Worm (Caenorhabditis elegans): Measurements from ENCODE around the gene srv-31.

The srv-31 gene

ce11 chrIV:6266499-6266898 is 5.3 kb downstream of the srv-31 start, which contains the start of gene srv-29:
Gene srv-29 (minus strand): TSS chrIV:6266599.
- no peak for TF ChIP-seq unc-130 (tag; optimal IDR thresholded peaks at IDR 0.05)
- no peak for TF ChIP-seq nhr-19 (GFP tag; conservative IDR thresholded peaks at IDR 0.05)
- no peak for TF ChIP-seq C16A3.4 (tag; optimal IDR thresholded peaks at IDR 0.05)
- no peak for TF ChIP-seq blmp-1 (tag; optimal IDR thresholded peaks at IDR 0.05)
- no peak for TF ChIP-seq ceh-8 (GFP tag; optimal IDR thresholded peaks at IDR 0.05)
- TF ChIP-seq nhr-11 (tag; optimal IDR thresholded peaks at IDR 0.05): no peak
- TF ChIP-seq fkh-8 (tag; optimal IDR thresholded peaks at IDR 0.05): no peak
- TF ChIP-seq hlh-17 (GFP tag; optimal IDR thresholded peaks at IDR 0.05; ENCODE audit: borderline replicate concordance): no peak
- TF ChIP-seq ama-1 (optimal IDR thresholded peaks at IDR 0.05): no peak
- TF ChIP-seq ceh-82 (tag; optimal IDR thresholded peaks at IDR 0.05): no peak
- no peak for TF ChIP-seq jun-1 (tag; optimal IDR thresholded peaks at IDR 0.05)
- TF ChIP-seq ceh-88 (GFP tag; IDR thresholded peaks at IDR 0.05): no peak
- no peak for TF ChIP-seq nhr-12 (tag; optimal IDR thresholded peaks at IDR 0.05)
- TF ChIP-seq lin-13 (GFP tag; optimal IDR thresholded peaks at IDR 0.05): no peak
- TF ChIP-seq sup-37 (GFP tag; optimal IDR thresholded peaks at IDR 0.05): no peak
- no peak for TF ChIP-seq skn-1 (tag; optimal IDR thresholded peaks at IDR 0.05)
- no peak for TF ChIP-seq irx-1 (tag; optimal IDR thresholded peaks at IDR 0.05)
- TF ChIP-seq dsc-1 (tag; optimal IDR thresholded peaks at IDR 0.05): no peak

ce11 chrIV:6263244-6263643 is 8.6 kb downstream of the srv-31 start, which contains the start of gene srv-28:
Gene srv-28 (minus strand): TSS chrIV:6263344.
- TF ChIP-seq efl-1 (optimal IDR thresholded peaks at IDR 0.05) (no peak), efl-1 (GFP tag; optimal IDR thresholded peaks at IDR 0.05 in 1 of 2) (peak in 1 of 2 experiments; percentile 2), mep-1 (tag; optimal IDR thresholded peaks at IDR 0.05) (no peak)

ce11 chrIV:6259732-6260131 is 12.1 kb downstream of the srv-31 start, which contains the start of gene nlp-16:
Gene nlp-16 (minus strand): TSS chrIV:6259832.
- TF ChIP-seq lin-15B (tag; optimal IDR thresholded peaks at IDR 0.05) (no peak), ets-5 (GFP tag; IDR thresholded peaks at IDR 0.05) (no peak), sup-37 (GFP tag; optimal IDR thresholded peaks at IDR 0.05) (no peak)

ce11 chrIV:6258967-6259366 is 12.9 kb downstream of the srv-31 start:
- TF ChIP-seq elt-2 (tag; optimal IDR thresholded peaks at IDR 0.05): no peak
- no peak for TF ChIP-seq nhr-90 (tag; optimal IDR thresholded peaks at IDR 0.05; ENCODE audit: poor library complexity)
- TF ChIP-seq efl-3 (GFP tag; optimal IDR thresholded peaks at IDR 0.05): no peak
- no peak for TF ChIP-seq irx-1 (tag; optimal IDR thresholded peaks at IDR 0.05)
- no peak for TF ChIP-seq nhr-12 (tag; optimal IDR thresholded peaks at IDR 0.05)
- no peak for TF ChIP-seq elt-3 (tag; optimal IDR thresholded peaks at IDR 0.05)
- no peak for TF ChIP-seq nhr-28 (tag; optimal IDR thresholded peaks at IDR 0.05)
- no peak for TF ChIP-seq sptf-1 (tag; optimal IDR thresholded peaks at IDR 0.05)
- no peak for TF ChIP-seq nhr-84 (tag; optimal IDR thresholded peaks at IDR 0.05)
- TF ChIP-seq mab-9 (GFP tag; IDR thresholded peaks at IDR 0.05): no peak
- no peak for TF ChIP-seq pax-3 (tag; optimal IDR thresholded peaks at IDR 0.05)
- TF ChIP-seq pqm-1 (tag; optimal IDR thresholded peaks at IDR 0.05): no peak
- no peak for TF ChIP-seq lin-15B (tag; optimal IDR thresholded peaks at IDR 0.05)
- no peak for TF ChIP-seq efl-1 (optimal IDR thresholded peaks at IDR 0.05)
- TF ChIP-seq efl-1 (GFP tag; optimal IDR thresholded peaks at IDR 0.05 in 1 of 2): no peak
- TF ChIP-seq ztf-11 (tag; optimal IDR thresholded peaks at IDR 0.05): no peak
- no peak for TF ChIP-seq unc-62 (GFP tag; optimal IDR thresholded peaks at IDR 0.05)

- TF ChIP-seq C34B4.2 (tag; optimal IDR thresholded peaks at IDR 0.05): no peak
- no peak for TF ChIP-seq pqm-1 (tag; optimal IDR thresholded peaks at IDR 0.05)
- no peak for TF ChIP-seq mef-2 (tag; optimal IDR thresholded peaks at IDR 0.05)
- TF ChIP-seq mdl-1 (tag; optimal IDR thresholded peaks at IDR 0.05): no peak
- TF ChIP-seq ama-1 (optimal IDR thresholded peaks at IDR 0.05): no peak
- no peak for TF ChIP-seq lsy-2 (tag; optimal IDR thresholded peaks at IDR 0.05)
- TF ChIP-seq fos-1 (tag; optimal IDR thresholded peaks at IDR 0.05): no peak
- no peak for TF ChIP-seq ztf-4 (tag; optimal IDR thresholded peaks at IDR 0.05)
- no peak for TF ChIP-seq tbx-2 (tag; optimal IDR thresholded peaks at IDR 0.05)
- TF ChIP-seq rnt-1 (tag; optimal IDR thresholded peaks at IDR 0.05): no peak
- TF ChIP-seq lir-3 (tag; optimal IDR thresholded peaks at IDR 0.05; ENCODE audit: poor library complexity): no peak
- TF ChIP-seq nhr-85 (tag): no peak
- TF ChIP-seq hlh-4 (tag; optimal IDR thresholded peaks at IDR 0.05): no peak
- TF ChIP-seq mep-1 (tag; optimal IDR thresholded peaks at IDR 0.05): no peak
- TF ChIP-seq lin-13 (GFP tag; optimal IDR thresholded peaks at IDR 0.05): no peak
- no peak for TF ChIP-seq C16A3.4 (tag; optimal IDR thresholded peaks at IDR 0.05)
Measured at ce11 chrIV:6254635-6255034, 17.2 kb downstream of the srv-31 start, which contains the start of gene T13A10.64. Gene T13A10.64 (plus strand): TSS chrIV:6254935.

All from whole organism, L1 larva.